Worm (Caenorhabditis elegans): Measurements from ENCODE around the gene ttbk-4.

- no peak for TF ChIP-seq tab-1 (GFP tag; IDR thresholded peaks at IDR 0.05)
- TF ChIP-seq cog-1 (tag; optimal IDR thresholded peaks at IDR 0.05) = no peak
Measured at ce11 chrIV:10036966-10037365, 38.0 kb downstream of the ttbk-4 start, which contains the start of gene F44D12.10.

Data from whole organism, midembryonic.